Worm (Caenorhabditis elegans): Measurements from ENCODE around the gene Y43B11AL.1.

ce11 chrIV:7114599-7114998 lies 49.5 kb downstream of the Y43B11AL.1 start, which contains the start of gene nas-8:
- TF ChIP-seq him-1 (tag; optimal IDR thresholded peaks at IDR 0.05) (no peak), W03F9.2 (tag; optimal IDR thresholded peaks at IDR 0.05) (no peak), dao-5 (tag; optimal IDR thresholded peaks at IDR 0.05) (no peak)
